Worm (Caenorhabditis elegans): ENCODE data around the gene F35H8.4.

The F35H8.4 gene

DNA sequence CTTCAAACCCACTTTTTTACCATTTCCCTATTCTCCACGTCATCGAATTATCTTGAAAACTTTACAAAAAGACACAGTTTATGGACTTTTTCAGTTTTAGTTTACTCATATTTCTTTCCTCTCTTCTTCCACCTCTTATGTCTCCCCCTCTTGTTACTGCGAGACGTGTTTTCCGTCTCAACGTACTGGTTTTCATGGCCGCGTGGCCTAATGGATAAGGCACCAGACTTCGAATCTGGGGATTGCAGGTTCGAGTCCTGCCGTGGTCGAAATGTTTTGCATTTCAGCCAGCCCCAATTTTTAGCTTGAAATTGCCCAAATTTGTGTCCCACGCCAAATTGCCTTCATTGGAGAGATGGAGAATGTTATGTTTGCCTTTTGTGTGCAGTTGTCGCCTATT, 6.2 kb upstream of the F35H8.4 start (continued):
- TF ChIP-seq ceh-58 (GFP tag; IDR thresholded peaks at IDR 0.05) (0 out of 2 replicates have a peak, but pooled peaks have one; percentile 67), attf-6 (GFP tag; IDR thresholded peaks at IDR 0.05) (no peak), cebp-2 (GFP tag; IDR thresholded peaks at IDR 0.05) (peak; percentile 69; the same call in 1 of the 2 replicates), ekl-4 (GFP tag; IDR thresholded peaks at IDR 0.05) (0 out of 2 replicates have a peak, but pooled peaks have one; percentile 62), nhr-179 (tag; optimal IDR thresholded peaks at IDR 0.05) (no peak), nhr-80 (tag; optimal IDR thresholded peaks at IDR 0.05) (peak; percentile 31), ztf-22 (GFP tag; optimal IDR thresholded peaks at IDR 0.05) (no peak), madf-10 (tag; optimal IDR thresholded peaks at IDR 0.05) (peak; percentile 53), sptf-2 (GFP tag; optimal IDR thresholded peaks at IDR 0.05) (peak; percentile 12), F37B4.10 (GFP tag; IDR thresholded peaks at IDR 0.05) (0 out of 2 replicates have a peak, but pooled peaks have one; percentile 35), egl-44 (GFP tag; IDR thresholded peaks at IDR 0.05) (peak; percentile 79), tlf-1 (GFP tag; optimal IDR thresholded peaks at IDR 0.05) (peak; percentile 6), C06A6.2 (GFP tag; conservative IDR thresholded peaks at IDR 0.05) (0 out of 2 replicates have a peak, but pooled peaks have one; percentile 17), pbrm-1 (GFP tag; IDR thresholded peaks at IDR 0.05) (peak; percentile 77), rcor-1 (GFP tag; IDR thresholded peaks at IDR 0.05) (peak; percentile 72), ets-4 (GFP tag; optimal IDR thresholded peaks at IDR 0.05) (no peak), ceh-91 (GFP tag; IDR thresholded peaks at IDR 0.05) (no peak), T26A5.8 (tag; optimal IDR thresholded peaks at IDR 0.05) (peak; percentile 62), rpc-1 (optimal IDR thresholded peaks at IDR 0.05) (peak; percentile 83), rpc-1 (tag; optimal IDR thresholded peaks at IDR 0.05) (peak; percentile 95), snpc-4 (GFP tag; optimal IDR thresholded peaks at IDR 0.05) (peak; percentile 63), snpc-4 (tag; optimal IDR thresholded peaks at IDR 0.05) (peak in 3 of 4 experiments; percentile 44 to 74 (median 65)), B0035.1 (tag; optimal IDR thresholded peaks at IDR 0.05) (peak; percentile 32), lin-54 (GFP tag; optimal IDR thresholded peaks at IDR 0.05) (peak; percentile 48), nfya-2 (GFP tag; IDR thresholded peaks at IDR 0.05) (no peak), sdz-38 (tag; optimal IDR thresholded peaks at IDR 0.05) (no peak), F39B2.1 (GFP tag; IDR thresholded peaks at IDR 0.05) (no peak), snpc-1.1 (tag; optimal IDR thresholded peaks at IDR 0.05; ENCODE audit: insufficient read depth) (no peak), lin-26 (GFP tag; IDR thresholded peaks at IDR 0.05) (peak; percentile 97), ztf-6 (GFP tag; IDR thresholded peaks at IDR 0.05) (peak; percentile 16; the same call in 1 of the 2 replicates), ztf-18 (tag; optimal IDR thresholded peaks at IDR 0.05) (peak; percentile 72), dox-1 (GFP tag; IDR thresholded peaks at IDR 0.05) (peak; percentile 83), tbp1 (GFP tag; optimal IDR thresholded peaks at IDR 0.05) (peak; percentile 98), F22D6.2 (tag; optimal IDR thresholded peaks at IDR 0.05) (no peak), F52B5.7 (tag; optimal IDR thresholded peaks at IDR 0.05) (peak; percentile 83), gei-17 (GFP tag; optimal IDR thresholded peaks at IDR 0.05) (no peak), let-526 (GFP tag; IDR thresholded peaks at IDR 0.05) (no peak; the same call in 1 of the 2 replicates), B0336.3 (GFP tag; IDR thresholded peaks at IDR 0.05) (peak; percentile 50; the same call in 1 of the 2 replicates), rec-8 (tag; optimal IDR thresholded peaks at IDR 0.05) (peak; percentile 64 to 90), D2030.7 (GFP tag; IDR thresholded peaks at IDR 0.05) (peak; percentile 67), hlh-26 (GFP tag; conservative IDR thresholded peaks at IDR 0.05) (no peak), B0261.1 (tag; optimal IDR thresholded peaks at IDR 0.05) (peak; percentile 93), ZK185.1 (tag; optimal IDR thresholded peaks at IDR 0.05; ENCODE audit: poor library complexity, severe bottlenecking) (peak; percentile 56), ceh-79 (tag; optimal IDR thresholded peaks at IDR 0.05) (no peak), Y95B8A.8 (GFP tag; IDR thresholded peaks at IDR 0.05) (no peak; the same call in 1 of the 2 replicates), hrde-1 (tag; optimal IDR thresholded peaks at IDR 0.05; ENCODE audit: borderline replicate concordance) (peak; percentile 68), him-1 (tag; optimal IDR thresholded peaks at IDR 0.05) (peak; percentile 98), zfh-2 (GFP tag; conservative IDR thresholded peaks at IDR 0.05) (no peak), ceh-27 (GFP tag; optimal IDR thresholded peaks at IDR 0.05) (peak; percentile 79)
